Fruit fly (Drosophila melanogaster) whole organism, prepupa: ENCODE data around the gene hec.

Source experiments
- Blimp-1 ChIP-seq: fragments of 200-800 bp; sonication (Bioruptor generic); optimal IDR thresholded peaks from 3 replicates; lab custom pipeline; 2017; ENCODE audit warnings: missing biosample characterization, missing genetic modification characterization, mild to moderate bottlenecking, moderate library complexity, missing genetic modification reagents
- CG10631 ChIP-seq: fragments of 200-800 bp; sonication (Bioruptor generic); optimal IDR thresholded peaks from 2 replicates; lab custom pipeline; 2016; ENCODE audit warnings: missing biosample characterization, missing genetic modification characterization
- CG11902 ChIP-seq: fragments of 200-800 bp; sonication (Bioruptor generic); optimal IDR thresholded peaks from 3 replicates; lab custom pipeline; 2016; ENCODE audit warnings: missing biosample characterization, missing genetic modification characterization
- CG16779 ChIP-seq: fragments of 200-800 bp; sonication (Bioruptor generic); optimal IDR thresholded peaks from 3 replicates; lab custom pipeline; 2017; ENCODE audit warnings: missing biosample characterization, mild to moderate bottlenecking, missing genetic modification characterization
- CG31627 ChIP-seq: fragments of 200-800 bp; sonication (Bioruptor generic); optimal IDR thresholded peaks from 3 replicates; lab custom pipeline; 2016; ENCODE audit warnings: missing biosample characterization, missing genetic modification characterization
- CG32006 ChIP-seq: fragments of 200-800 bp; sonication (Bioruptor generic); optimal IDR thresholded peaks from 3 replicates; lab custom pipeline; 2017; ENCODE audit warnings: missing biosample characterization, mild to moderate bottlenecking, missing genetic modification characterization
- CG34406 ChIP-seq: fragments of 200-800 bp; sonication (Bioruptor generic); optimal IDR thresholded peaks from 3 replicates; lab custom pipeline; 2016; ENCODE audit warnings: missing biosample characterization, missing genetic modification characterization
- CG3919 ChIP-seq: fragments of 200-800 bp; sonication (Bioruptor generic); optimal IDR thresholded peaks from 3 replicates; lab custom pipeline; 2016; ENCODE audit warnings: missing biosample characterization, missing genetic modification characterization
- CG6163 ChIP-seq: fragments of 200-800 bp; sonication (Bioruptor generic); IDR thresholded peaks from 3 replicates; pipeline ENCODE4 v1.3.6; 2022; ENCODE audit warnings: missing biosample characterization, missing genetic modification characterization
- CG6276 ChIP-seq: fragments of 200-800 bp; sonication (Bioruptor generic); optimal IDR thresholded peaks from 2 replicates; lab custom pipeline; 2017; ENCODE audit warnings: missing biosample characterization, mild to moderate bottlenecking, missing genetic modification characterization
- CG6792 ChIP-seq: fragments of 200-800 bp; sonication (Bioruptor generic); optimal IDR thresholded peaks from 3 replicates; lab custom pipeline; 2016; ENCODE audit warnings: missing biosample characterization, missing genetic modification characterization
- CG6808 ChIP-seq: fragments of 200-800 bp; sonication (Bioruptor generic); optimal IDR thresholded peaks from 3 replicates; lab custom pipeline; 2017; ENCODE audit warnings: missing biosample characterization, missing genetic modification characterization, mild to moderate bottlenecking, moderate library complexity, missing genetic modification reagents
- CG7368 ChIP-seq: fragments of 200-800 bp; sonication (Bioruptor generic); optimal IDR thresholded peaks from 3 replicates; lab custom pipeline; 2016; ENCODE audit warnings: missing biosample characterization, missing genetic modification characterization
- CG8119 ChIP-seq: fragments of 200-800 bp; sonication (Bioruptor generic); IDR thresholded peaks from 3 replicates; pipeline ENCODE4 v1.3.6; 2022; ENCODE audit warnings: missing biosample characterization, missing genetic modification characterization
- Eip75B ChIP-seq: fragments of 200-800 bp; sonication (Bioruptor generic); optimal IDR thresholded peaks from 3 replicates; lab custom pipeline; 2016; ENCODE audit warnings: missing biosample characterization, missing genetic modification characterization
- Eip78C ChIP-seq: fragments of 200-800 bp; sonication (Bioruptor generic); peaks from one replicate; lab custom pipeline; 2016; ENCODE audit warnings: missing biosample characterization, missing genetic modification characterization
- Hr38 ChIP-seq: sonication (Bioruptor generic); optimal IDR thresholded peaks from 2 replicates; lab custom pipeline; 2016; ENCODE audit warnings: missing biosample characterization, missing genetic modification characterization
- Hr4 ChIP-seq: fragments of 200-800 bp; sonication (Bioruptor generic); optimal IDR thresholded peaks from 3 replicates; lab custom pipeline; 2016; ENCODE audit warnings: missing biosample characterization, missing genetic modification characterization
- Lpt ChIP-seq: fragments of 200-800 bp; sonication (Bioruptor generic); optimal IDR thresholded peaks from 3 replicates; lab custom pipeline; 2016; ENCODE audit warnings: missing biosample characterization, missing genetic modification characterization
- Met ChIP-seq: fragments of 200-800 bp; sonication (Bioruptor generic); optimal IDR thresholded peaks from 3 replicates; lab custom pipeline; 2016; ENCODE audit warnings: missing biosample characterization, missing genetic modification characterization
- Sox102F ChIP-seq: fragments of 200-800 bp; sonication (Bioruptor generic); optimal IDR thresholded peaks from 2 replicates; lab custom pipeline; 2016; ENCODE audit warnings: missing biosample characterization, mild to moderate bottlenecking, missing genetic modification characterization
- Sox15 ChIP-seq: fragments of 200-800 bp; sonication (Bioruptor generic); optimal IDR thresholded peaks from 3 replicates; lab custom pipeline; 2016; ENCODE audit warnings: missing biosample characterization, missing genetic modification characterization
- acj6 ChIP-seq: fragments of 200-800 bp; sonication (Bioruptor generic); optimal IDR thresholded peaks from 3 replicates; lab custom pipeline; 2016; ENCODE audit warnings: missing biosample characterization, missing genetic modification characterization
- cyc ChIP-seq: fragments of 200-800 bp; sonication (Bioruptor generic); optimal IDR thresholded peaks from 3 replicates; lab custom pipeline; 2016; ENCODE audit warnings: missing biosample characterization, missing genetic modification characterization
- eg ChIP-seq: fragments of 200-800 bp; sonication (Bioruptor generic); IDR thresholded peaks from 3 replicates; pipeline ENCODE4 v1.3.6; 2022; ENCODE audit warnings: missing biosample characterization, missing genetic modification characterization
- esn ChIP-seq: fragments of 200-800 bp; sonication (Bioruptor generic); optimal IDR thresholded peaks from 2 replicates; lab custom pipeline; 2016; ENCODE audit warnings: missing biosample characterization, mild to moderate bottlenecking, missing genetic modification characterization, moderate library complexity
- fd59A ChIP-seq: fragments of 200-800 bp; sonication (Bioruptor generic); optimal IDR thresholded peaks from 2 replicates; lab custom pipeline; 2017; ENCODE audit warnings: missing biosample characterization, mild to moderate bottlenecking, missing genetic modification characterization, missing genetic modification reagents
- fkh ChIP-seq: fragments of 200-800 bp; sonication (Bioruptor generic); optimal IDR thresholded peaks from 3 replicates; lab custom pipeline; 2017; ENCODE audit warnings: missing biosample characterization, mild to moderate bottlenecking, missing genetic modification characterization, moderate library complexity
- lz ChIP-seq: fragments of 200-800 bp; sonication (Bioruptor generic); optimal IDR thresholded peaks from 3 replicates; lab custom pipeline; 2016; ENCODE audit warnings: missing biosample characterization, missing genetic modification characterization
- salr ChIP-seq, 2 experiments: fragments of 200-800 bp; sonication (Bioruptor generic); optimal IDR thresholded peaks; 3 replicates each; lab custom pipeline; 2016 to 2018; ENCODE audit warnings: missing biosample characterization in 2 of 2, missing genetic modification characterization in 2 of 2, mild to moderate bottlenecking in 1 of 2
- spab ChIP-seq: fragments of 200-800 bp; sonication (Bioruptor generic); optimal IDR thresholded peaks from 2 replicates; lab custom pipeline; 2017; ENCODE audit warnings: missing biosample characterization, mild to moderate bottlenecking, missing genetic modification characterization, missing genetic modification reagents
- ss ChIP-seq, 2 experiments: fragments of 200-800 bp; sonication (Bioruptor generic); optimal IDR thresholded peaks; 2 replicates in 1 of 2; 3 replicates in 1 of 2; lab custom pipeline; 2017 to 2018; ENCODE audit warnings: mild to moderate bottlenecking in 2 of 2, missing biosample characterization in 2 of 2, missing genetic modification characterization in 2 of 2, moderate library complexity in 1 of 2
- svp ChIP-seq: fragments of 200-800 bp; sonication (Bioruptor generic); peaks from one replicate; lab custom pipeline; 2016; ENCODE audit warnings: missing biosample characterization, missing genetic modification characterization
- topi ChIP-seq: fragments of 200-800 bp; sonication (Bioruptor generic); optimal IDR thresholded peaks from 3 replicates; lab custom pipeline; 2016; ENCODE audit warnings: missing biosample characterization, missing genetic modification characterization
- vri ChIP-seq: fragments of 200-800 bp; sonication (Bioruptor generic); optimal IDR thresholded peaks from 3 replicates; lab custom pipeline; 2016; ENCODE audit warnings: missing biosample characterization, mild to moderate bottlenecking, missing genetic modification characterization

The hec gene

dm6 chrX:12905014-12905900 is 52.0 kb downstream of the hec start (continued):
- TF ChIP-seq vri (GFP tag; lab: Kevin White, UChicago) (peak; percentile 72), Hr38 (GFP tag; lab: Kevin White, UChicago) (no peak), CG16779 (peak; percentile 4), CG6792 (GFP tag; lab: Kevin White, UChicago) (peak; percentile 16), Sox15 (GFP tag; lab: Kevin White, UChicago) (no peak), CG6808 (peak; percentile 15), CG7368 (GFP tag; lab: Kevin White, UChicago) (peak; percentile 30), Met (GFP tag; lab: Kevin White, UChicago) (peak; percentile 34), lz (GFP tag; lab: Kevin White, UChicago) (peak; percentile 4), acj6 (GFP tag; lab: Kevin White, UChicago) (peak; percentile 37), CG11902 (GFP tag; lab: Kevin White, UChicago) (peak; percentile 31), CG32006 (peak; percentile 65), CG10631 (peak; percentile 16), esn (GFP tag; lab: Kevin White, UChicago) (peak; percentile 49), Eip75B (GFP tag; lab: Kevin White, UChicago) (peak; percentile 47), Hr4 (GFP tag; lab: Kevin White, UChicago) (peak; percentile 68), svp (GFP tag; lab: Kevin White, UChicago) (peak; percentile 66), CG6163 (GFP tag; lab: Robert Waterston, UW) (peak; percentile 68; the same call in 2 of the 3 replicates), Lpt (GFP tag; lab: Kevin White, UChicago) (peak; percentile 37), spab (GFP tag; lab: Kevin White, UChicago) (no peak), CG8119 (GFP tag; lab: Robert Waterston, UW) (peak; percentile 72), salr (GFP tag; optimal IDR thresholded peaks at IDR 0.05; lab: Kevin White, UChicago) (no peak), fd59A (GFP tag; lab: Kevin White, UChicago) (no peak), CG6276 (GFP tag; lab: Kevin White, UChicago) (peak; percentile 63), CG3919 (GFP tag; lab: Kevin White, UChicago) (peak; percentile 40), cyc (GFP tag; lab: Kevin White, UChicago) (no peak), Sox102F (GFP tag; lab: Kevin White, UChicago) (no peak), CG31627 (no peak)

dm6 chrX:12903099-12903616 is 54.1 kb downstream of the hec start, which contains the start of gene Flad1:
Flad1 (minus strand) TSS chrX:12903516.
- TF ChIP-seq Eip78C (peak; percentile 29), Sox102F (GFP tag; lab: Kevin White, UChicago) (no peak), CG6808 (peak; percentile 34), CG6276 (GFP tag; lab: Kevin White, UChicago) (no peak), Hr4 (GFP tag; lab: Kevin White, UChicago) (no peak), CG34406 (no peak), CG6163 (GFP tag; lab: Robert Waterston, UW) (no peak; the same call in 2 of the 3 replicates), topi (GFP tag; lab: Kevin White, UChicago) (no peak), svp (GFP tag; lab: Kevin White, UChicago) (peak; percentile 71), CG16779 (peak; percentile 7), ss (GFP tag; optimal IDR thresholded peaks at IDR 0.05; lab: Kevin White, UChicago) (peak; percentile 12 to 30), vri (GFP tag; lab: Kevin White, UChicago) (peak; percentile 85), eg (GFP tag; lab: Robert Waterston, UW) (0 out of 3 replicates have a peak, but pooled peaks have one; percentile 10), Blimp-1 (GFP tag; lab: Kevin White, UChicago) (peak; percentile 2), Lpt (GFP tag; lab: Kevin White, UChicago) (no peak), fkh (GFP tag; lab: Kevin White, UChicago) (peak; percentile 69)
- TF ChIP-seq, all 60 proteins: peak for 9
